Worm (Caenorhabditis elegans) whole organism, L3 larva: ENCODE data around the gene F01F1.14.

Experiments
- R02D3.7 ChIP-seq: fragments of 150-350 bp; optimal IDR thresholded peaks from 2 replicates; lab custom pipeline; 2014; ENCODE audit warnings: missing biosample characterization, missing genetic modification characterization
- ZK546.5 ChIP-seq: sonication (generic microtip); optimal IDR thresholded peaks from 2 replicates; lab custom pipeline; 2017; ENCODE audit warnings: missing biosample characterization, missing genetic modification characterization
- aly-2 ChIP-seq: fragments of 150-350 bp; optimal IDR thresholded peaks from 2 replicates; lab custom pipeline; 2014; ENCODE audit warnings: missing biosample characterization, missing genetic modification characterization
- ama-1 ChIP-seq: fragments of 150-350 bp; optimal IDR thresholded peaks from 2 replicates; lab custom pipeline; 2018
- ceh-16 ChIP-seq: sonication (generic microtip); optimal IDR thresholded peaks from 2 replicates; lab custom pipeline; 2017; ENCODE audit warnings: missing biosample characterization, missing genetic modification characterization
- ceh-28 ChIP-seq: fragments of 150-350 bp; optimal IDR thresholded peaks from 2 replicates; lab custom pipeline; 2014; ENCODE audit warnings: missing biosample characterization, missing genetic modification reagents, missing genetic modification characterization
- ceh-82 ChIP-seq: fragments of 150-350 bp; optimal IDR thresholded peaks from 2 replicates; lab custom pipeline; 2014; ENCODE audit warnings: missing biosample characterization, missing genetic modification characterization
- ceh-9 ChIP-seq: sonication (generic microtip); optimal IDR thresholded peaks from 2 replicates; lab custom pipeline; 2018; ENCODE audit warnings: missing biosample characterization, missing genetic modification characterization
- daf-12 ChIP-seq: fragments of 150-350 bp; optimal IDR thresholded peaks from 2 replicates; lab custom pipeline; 2014; ENCODE audit warnings: missing biosample characterization, missing genetic modification reagents, missing genetic modification characterization
- egl-27 ChIP-seq: sonication (generic microtip); optimal IDR thresholded peaks from 4 replicates; lab custom pipeline; 2017; ENCODE audit warnings: missing biosample characterization, missing genetic modification reagents, missing genetic modification characterization
- egl-5 ChIP-seq: fragments of 150-350 bp; optimal IDR thresholded peaks from 2 replicates; lab custom pipeline; 2017; ENCODE audit warnings: missing biosample characterization, missing genetic modification reagents, missing genetic modification characterization, inconsistent platforms
- elt-1 ChIP-seq: fragments of 150-350 bp; optimal IDR thresholded peaks from 2 replicates; lab custom pipeline; 2014; ENCODE audit warnings: missing biosample characterization, missing genetic modification characterization
- elt-2 ChIP-seq: sonication (generic microtip); optimal IDR thresholded peaks from 2 replicates; lab custom pipeline; 2016; ENCODE audit warnings: missing genetic modification reagents, mild to moderate bottlenecking, missing genetic modification characterization, missing compliant biosample characterization
- elt-3 ChIP-seq, 3 experiments: fragments of 150-350 bp in 1 of 3; sonication (generic microtip) in 2 of 3; optimal IDR thresholded peaks; 2 replicates in 2 of 3; 4 replicates in 1 of 3; lab custom pipeline; 2014 to 2017; ENCODE audit warnings: missing biosample characterization in 3 of 3, missing genetic modification characterization in 3 of 3
- eor-1 ChIP-seq, 2 experiments: fragments of 150-350 bp; optimal IDR thresholded peaks; 2 replicates each; lab custom pipeline; 2014 to 2018; ENCODE audit warnings: missing biosample characterization in 2 of 2, missing genetic modification characterization in 2 of 2
- fkh-10 ChIP-seq: sonication (generic microtip); optimal IDR thresholded peaks from 2 replicates; lab custom pipeline; 2017; ENCODE audit warnings: missing biosample characterization, missing genetic modification reagents, missing genetic modification characterization
- fkh-2 ChIP-seq: fragments of 150-350 bp; optimal IDR thresholded peaks from 2 replicates; lab custom pipeline; 2014; ENCODE audit warnings: missing biosample characterization, missing genetic modification reagents, missing genetic modification characterization
- fos-1 ChIP-seq: fragments of 150-350 bp; optimal IDR thresholded peaks from 2 replicates; lab custom pipeline; 2014; ENCODE audit warnings: missing biosample characterization, missing genetic modification characterization
- hmg-11 ChIP-seq: sonication (generic microtip); optimal IDR thresholded peaks from 2 replicates; lab custom pipeline; 2016; ENCODE audit warnings: missing genetic modification characterization, missing compliant biosample characterization
- jun-1 ChIP-seq: fragments of 150-350 bp; optimal IDR thresholded peaks from 2 replicates; lab custom pipeline; 2014; ENCODE audit warnings: missing biosample characterization, missing genetic modification reagents, missing genetic modification characterization
- lin-15B ChIP-seq: fragments of 150-350 bp; optimal IDR thresholded peaks from 2 replicates; lab custom pipeline; 2014; ENCODE audit warnings: missing biosample characterization, missing genetic modification characterization
- lin-39 ChIP-seq: fragments of 150-350 bp; optimal IDR thresholded peaks from 2 replicates; lab custom pipeline; 2018; ENCODE audit warnings: missing biosample characterization, missing genetic modification reagents, missing genetic modification characterization
- lsy-12 ChIP-seq: sonication (generic microtip); optimal IDR thresholded peaks from 2 replicates; lab custom pipeline; 2016; ENCODE audit warnings: mild to moderate bottlenecking, missing genetic modification characterization, missing compliant biosample characterization
- mdl-1 ChIP-seq: fragments of 150-350 bp; optimal IDR thresholded peaks from 2 replicates; lab custom pipeline; 2014; ENCODE audit warnings: missing biosample characterization, missing genetic modification characterization
- mml-1 ChIP-seq: fragments of 150-350 bp; sonication (generic microtip); optimal IDR thresholded peaks from 3 replicates; lab custom pipeline; 2014; ENCODE audit warnings: missing biosample characterization, missing genetic modification characterization
- nfya-1 ChIP-seq: sonication (generic microtip); optimal IDR thresholded peaks from 2 replicates; lab custom pipeline; 2017; ENCODE audit warnings: missing genetic modification characterization, mild to moderate bottlenecking, missing compliant biosample characterization, antibody characterized with exemption, moderate library complexity; ENCODE audit not compliant: insufficient read depth
- nhr-11 ChIP-seq: fragments of 150-350 bp; optimal IDR thresholded peaks from 2 replicates; lab custom pipeline; 2014; ENCODE audit warnings: missing biosample characterization, missing genetic modification characterization
- nhr-12 ChIP-seq: fragments of 150-350 bp; optimal IDR thresholded peaks from 2 replicates; lab custom pipeline; 2014; ENCODE audit warnings: missing biosample characterization, missing genetic modification characterization
- nhr-23 ChIP-seq: fragments of 150-350 bp; optimal IDR thresholded peaks from 2 replicates; lab custom pipeline; 2014; ENCODE audit warnings: missing biosample characterization, missing genetic modification reagents, missing genetic modification characterization
- nhr-237 ChIP-seq: fragments of 150-350 bp; optimal IDR thresholded peaks from 2 replicates; lab custom pipeline; 2014; ENCODE audit warnings: missing biosample characterization, missing genetic modification characterization
- nhr-25 ChIP-seq: sonication (generic microtip); optimal IDR thresholded peaks from 2 replicates; lab custom pipeline; 2017; ENCODE audit warnings: missing biosample characterization, missing genetic modification characterization
- nhr-28 ChIP-seq: fragments of 150-350 bp; optimal IDR thresholded peaks from 2 replicates; lab custom pipeline; 2014; ENCODE audit warnings: missing biosample characterization, missing genetic modification characterization
- nhr-43 ChIP-seq: sonication (generic microtip); optimal IDR thresholded peaks from 2 replicates; lab custom pipeline; 2016; ENCODE audit warnings: mild to moderate bottlenecking, missing genetic modification characterization, missing compliant biosample characterization; ENCODE audit not compliant: poor library complexity, severe bottlenecking
- nhr-67 ChIP-seq: fragments of 150-350 bp; optimal IDR thresholded peaks from 2 replicates; lab custom pipeline; 2014; ENCODE audit warnings: missing biosample characterization, missing genetic modification characterization
- nhr-76 ChIP-seq: fragments of 150-350 bp; sonication (generic microtip); optimal IDR thresholded peaks from 5 replicates; lab custom pipeline; 2014; ENCODE audit warnings: missing biosample characterization, missing genetic modification characterization
- nhr-77 ChIP-seq: fragments of 150-350 bp; optimal IDR thresholded peaks from 2 replicates; lab custom pipeline; 2014; ENCODE audit warnings: missing biosample characterization, missing genetic modification characterization
- pha-4 ChIP-seq: fragments of 150-350 bp; optimal IDR thresholded peaks from 2 replicates; lab custom pipeline; 2014; ENCODE audit warnings: missing biosample characterization, missing genetic modification reagents, missing genetic modification characterization
- pqm-1 ChIP-seq: fragments of 150-350 bp; optimal IDR thresholded peaks from 2 replicates; lab custom pipeline; 2017; ENCODE audit warnings: missing biosample characterization, missing genetic modification characterization, inconsistent platforms
- sea-2 ChIP-seq: fragments of 150-350 bp; sonication (generic microtip); optimal IDR thresholded peaks from 4 replicates; lab custom pipeline; 2014; ENCODE audit warnings: missing biosample characterization, missing genetic modification reagents, missing genetic modification characterization
- skn-1 ChIP-seq: fragments of 150-350 bp; optimal IDR thresholded peaks from 2 replicates; lab custom pipeline; 2014; ENCODE audit warnings: missing biosample characterization, missing genetic modification characterization
- snpc-4 ChIP-seq: fragments of 150-350 bp; optimal IDR thresholded peaks from 2 replicates; lab custom pipeline; 2014; ENCODE audit warnings: missing biosample characterization, missing genetic modification characterization
- tbx-2 ChIP-seq: sonication (generic microtip); optimal IDR thresholded peaks from 2 replicates; lab custom pipeline; 2016; ENCODE audit warnings: mild to moderate bottlenecking, missing genetic modification characterization, missing compliant biosample characterization
- unc-39 ChIP-seq: sonication (generic microtip); optimal IDR thresholded peaks from 4 replicates; lab custom pipeline; 2017; ENCODE audit warnings: missing biosample characterization, missing genetic modification characterization
- unc-62 ChIP-seq: fragments of 150-350 bp; sonication (generic microtip); optimal IDR thresholded peaks from 4 replicates; lab custom pipeline; 2014; ENCODE audit warnings: missing biosample characterization, missing genetic modification reagents, missing genetic modification characterization
- zag-1 ChIP-seq: fragments of 150-350 bp; optimal IDR thresholded peaks from 2 replicates; lab custom pipeline; 2014; ENCODE audit warnings: missing biosample characterization, missing genetic modification characterization
- ztf-11 ChIP-seq: fragments of 150-350 bp; optimal IDR thresholded peaks from 2 replicates; lab custom pipeline; 2014; ENCODE audit warnings: missing biosample characterization, missing genetic modification characterization
- ztf-4 ChIP-seq: fragments of 150-350 bp; optimal IDR thresholded peaks from 2 replicates; lab custom pipeline; 2014; ENCODE audit warnings: missing biosample characterization, missing genetic modification characterization

F01F1.14 gene

ce11 chrIII:5874664-5875417 is 7.9 kb downstream of the F01F1.14 start:
- no peak for TF ChIP-seq nhr-23
- TF ChIP-seq unc-62 (GFP tag; lab: Kevin White, UChicago) = no peak
- peak; percentile 48 for TF ChIP-seq ama-1 (lab: Kevin White, UChicago)
- TF ChIP-seq mml-1 (tag; lab: Kevin White, UChicago) = no peak
- no peak for TF ChIP-seq fkh-2 (tag; lab: Kevin White, UChicago)
- TF ChIP-seq nhr-11 = no peak
- no peak for TF ChIP-seq mdl-1
- no peak for TF ChIP-seq ceh-82 (tag; lab: Kevin White, UChicago)
- TF ChIP-seq ceh-9 (tag; lab: Kevin White, UChicago) = no peak
- TF ChIP-seq ztf-4 = no peak
- no peak for TF ChIP-seq R02D3.7 (tag; lab: Kevin White, UChicago)
- no peak for TF ChIP-seq egl-5 (tag; lab: Kevin White, UChicago)
- no peak for TF ChIP-seq snpc-4 (tag; lab: Kevin White, UChicago)
- TF ChIP-seq pha-4 (tag; lab: Kevin White, UChicago) = no peak
- no peak for TF ChIP-seq pqm-1 (tag; lab: Kevin White, UChicago)
- TF ChIP-seq nhr-43 (tag; lab: Kevin White, UChicago) = peak; percentile 52
- no peak for TF ChIP-seq nfya-1
- TF ChIP-seq nhr-237 (tag; lab: Kevin White, UChicago) = no peak

ce11 chrIII:5874263-5874662 is 8.5 kb downstream of the F01F1.14 start:
- no peak for TF ChIP-seq fkh-2 (tag; lab: Kevin White, UChicago)
- peak; percentile 14 for TF ChIP-seq ztf-4
- TF ChIP-seq elt-2 (tag; lab: Kevin White, UChicago) = peak; percentile 41
- no peak for TF ChIP-seq egl-5 (tag; lab: Kevin White, UChicago)
- TF ChIP-seq unc-39 (tag; lab: Kevin White, UChicago) = no peak
- TF ChIP-seq nhr-11 = no peak
- TF ChIP-seq hmg-11 (tag; lab: Kevin White, UChicago) = no peak
- no peak for TF ChIP-seq fkh-10
- TF ChIP-seq nhr-23 = peak; percentile 78
- TF ChIP-seq nfya-1 = no peak
- TF ChIP-seq ceh-9 (tag; lab: Kevin White, UChicago) = no peak
- no peak for TF ChIP-seq eor-1 (tag; optimal IDR thresholded peaks at IDR 0.05; lab: Kevin White, UChicago)
- TF ChIP-seq nhr-28 (tag; lab: Kevin White, UChicago) = no peak
- no peak for TF ChIP-seq zag-1 (tag; lab: Kevin White, UChicago)
- TF ChIP-seq R02D3.7 (tag; lab: Kevin White, UChicago) = no peak
- no peak for TF ChIP-seq lin-15B (tag; lab: Kevin White, UChicago)
- TF ChIP-seq elt-1 (tag; lab: Kevin White, UChicago) = no peak
- TF ChIP-seq nhr-237 (tag; lab: Kevin White, UChicago) = no peak
- TF ChIP-seq nhr-25 (tag; lab: Kevin White, UChicago) = peak; percentile 64
- TF ChIP-seq mml-1 (tag; lab: Kevin White, UChicago) = no peak
- TF ChIP-seq fos-1 (tag; lab: Kevin White, UChicago) = peak; percentile 5
- TF ChIP-seq nhr-67 (tag; lab: Kevin White, UChicago) = no peak
- TF ChIP-seq unc-62 (GFP tag; lab: Kevin White, UChicago) = peak; percentile 66
- TF ChIP-seq lsy-12 = peak; percentile 38
- no peak for TF ChIP-seq tbx-2
- TF ChIP-seq skn-1 (tag; lab: Kevin White, UChicago) = no peak
- no peak for TF ChIP-seq ceh-28 (tag; lab: Kevin White, UChicago)
- peak; percentile 48 for TF ChIP-seq jun-1 (tag; lab: Kevin White, UChicago)
- peak; percentile 92 for TF ChIP-seq nhr-43 (tag; lab: Kevin White, UChicago)
- peak; percentile 5 for TF ChIP-seq nhr-76 (tag; lab: Kevin White, UChicago)
- no peak for TF ChIP-seq egl-27 (tag; lab: Kevin White, UChicago)
- TF ChIP-seq daf-12 (tag; lab: Kevin White, UChicago) = no peak
- TF ChIP-seq elt-3 (tag; optimal IDR thresholded peaks at IDR 0.05; lab: Kevin White, UChicago) = peak; percentile 17 to 83 (median 76)
- no peak for TF ChIP-seq ceh-82 (tag; lab: Kevin White, UChicago)
- TF ChIP-seq pqm-1 (tag; lab: Kevin White, UChicago) = peak; percentile 8
- no peak for TF ChIP-seq snpc-4 (tag; lab: Kevin White, UChicago)
- no peak for TF ChIP-seq aly-2
- TF ChIP-seq ztf-11 = no peak
- no peak for TF ChIP-seq ceh-16
- no peak for TF ChIP-seq nhr-12 (tag; lab: Kevin White, UChicago)
- no peak for TF ChIP-seq mdl-1
- peak; percentile 96 for TF ChIP-seq ama-1 (lab: Kevin White, UChicago)
- TF ChIP-seq sea-2 (GFP tag; lab: Kevin White, UChicago) = no peak
- no peak for TF ChIP-seq nhr-77 (tag; lab: Kevin White, UChicago)
- no peak for TF ChIP-seq ZK546.5 (tag; lab: Kevin White, UChicago)
- TF ChIP-seq lin-39 (tag; lab: Kevin White, UChicago) = no peak
- TF ChIP-seq pha-4 (tag; lab: Kevin White, UChicago) = no peak
- TF ChIP-seq, all 47 proteins: peak for 13
